Worm (Caenorhabditis elegans) whole organism, L4/young adult: ENCODE data around the gene W08F4.3.
"Not testable (repeated sequence)": the region's sequence is repeated elsewhere in the genome, so short reads cannot be mapped to it uniquely, and the experiment has no call there.

ENCODE experiments used
- W03F9.2 ChIP-seq: fragments of 150-350 bp; optimal IDR thresholded peaks from 2 replicates; lab custom pipeline; 2014; ENCODE audit warnings: missing biosample characterization, missing genetic modification characterization
- dao-5 ChIP-seq: sonication (generic microtip); optimal IDR thresholded peaks from 2 replicates; lab custom pipeline; 2016; ENCODE audit warnings: missing genotype, missing genetic modification characterization, moderate library complexity, missing compliant biosample characterization
- him-1 ChIP-seq: sonication (generic microtip); optimal IDR thresholded peaks from 2 replicates; lab custom pipeline; 2016; ENCODE audit warnings: missing genotype, missing genetic modification reagents, missing genetic modification characterization, missing compliant biosample characterization

The W08F4.3 gene

DNA sequence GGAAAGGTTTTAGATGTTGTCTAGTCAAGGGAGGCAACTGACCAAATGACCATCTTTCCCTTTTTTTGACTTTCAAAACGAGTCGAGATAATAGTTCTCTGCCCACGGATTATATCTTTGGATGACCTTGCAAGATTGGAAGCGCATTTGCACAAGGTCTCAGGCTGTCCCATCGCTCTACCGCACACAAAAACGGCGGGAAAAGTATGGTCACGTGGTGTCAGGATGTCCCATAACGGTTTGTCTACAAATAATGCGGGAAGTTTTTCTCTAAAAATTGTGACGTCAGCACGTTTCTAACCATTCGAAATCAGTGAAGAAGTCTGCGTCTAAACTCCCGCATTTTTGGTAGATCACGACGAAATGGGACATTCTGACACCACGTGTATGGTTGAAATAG lies 27.9 kb downstream of the W08F4.3 start, which contains the start of gene W04H10.6:
W04H10.6 (minus strand) TSS at position 101 of the 400 bp plus-strand sequence.
- TF ChIP-seq dao-5 (tag; lab: Kevin White, UChicago) (no peak), him-1 (tag; lab: Kevin White, UChicago) (no peak), W03F9.2 (tag; lab: Kevin White, UChicago) (no peak)

- TF ChIP-seq him-1 (tag; lab: Kevin White, UChicago) (no peak), W03F9.2 (tag; lab: Kevin White, UChicago) (no peak), dao-5 (tag; lab: Kevin White, UChicago) (no peak)
Observed at ce11 chrII:608757-609156, 28.4 kb downstream of the W08F4.3 start, which contains the start of gene W04H10.1. W04H10.1 (plus strand) TSS chrII:609057.

- not testable (repeated sequence) for TF ChIP-seq him-1, dao-5, W03F9.2 (tag; lab: Kevin White, UChicago)
Observed at ce11 chrII:612361-612760, 32.0 kb downstream of the W08F4.3 start, which contains the start of gene clec-118. clec-118 (minus strand) TSS chrII:612461.

ce11 chrII:614701-615100 lies 34.3 kb downstream of the W08F4.3 start:
- no peak for TF ChIP-seq W03F9.2 (tag; lab: Kevin White, UChicago)
- TF ChIP-seq dao-5 (tag; lab: Kevin White, UChicago): no peak

ce11 chrII:621141-621540 lies 40.7 kb downstream of the W08F4.3 start:
- no peak for TF ChIP-seq him-1 (tag; lab: Kevin White, UChicago)
- TF ChIP-seq W03F9.2 (tag; lab: Kevin White, UChicago): no peak
- no peak for TF ChIP-seq dao-5 (tag; lab: Kevin White, UChicago)

DNA sequence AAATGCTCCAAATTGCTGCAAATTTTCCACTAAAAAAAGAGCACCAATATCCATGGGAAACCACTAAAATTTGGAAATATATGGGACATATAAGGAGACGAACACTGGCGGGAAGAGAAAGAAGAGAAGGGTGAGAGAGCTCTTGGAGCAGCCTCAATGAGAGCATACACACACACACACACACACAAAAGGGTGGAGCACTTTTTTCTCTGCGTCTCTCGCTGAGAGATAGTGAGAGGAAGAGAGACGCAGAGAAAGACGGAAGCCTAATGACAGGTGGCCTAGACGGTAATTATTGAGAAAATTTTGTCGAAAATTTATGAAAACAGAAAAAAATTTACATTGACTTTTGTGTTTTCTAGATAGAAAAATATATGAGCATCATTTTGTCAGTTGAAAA lies 42.1 kb downstream of the W08F4.3 start:
- TF ChIP-seq dao-5 (tag; lab: Kevin White, UChicago): no peak
- TF ChIP-seq him-1 (tag; lab: Kevin White, UChicago): no peak
- no peak for TF ChIP-seq W03F9.2 (tag; lab: Kevin White, UChicago)

DNA sequence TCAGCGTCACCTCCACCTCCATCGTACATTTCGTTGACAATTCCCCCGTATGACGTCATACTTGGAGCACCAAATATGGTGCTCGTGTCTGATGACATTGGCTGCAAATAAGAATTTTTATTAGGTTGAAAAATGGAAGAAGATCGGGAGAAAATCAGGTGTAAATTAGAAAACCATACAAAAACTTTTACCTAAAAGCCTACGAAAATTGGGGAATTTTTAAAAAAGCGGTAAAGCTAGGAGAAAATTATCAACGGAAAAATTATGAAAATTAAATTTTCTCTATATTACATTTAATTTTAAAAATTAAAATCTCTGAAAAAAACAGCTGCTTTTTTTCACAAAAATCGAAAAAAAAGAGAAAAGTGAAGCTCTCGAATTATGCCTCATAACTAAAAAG lies 44.0 kb downstream of the W08F4.3 start, which contains the start of gene T04B8.5:
T04B8.5 (minus strand) TSS at position 101 of the 400 bp plus-strand sequence.
- TF ChIP-seq him-1 (tag; lab: Kevin White, UChicago): no peak
- TF ChIP-seq dao-5 (tag; lab: Kevin White, UChicago): no peak
- TF ChIP-seq W03F9.2 (tag; lab: Kevin White, UChicago): no peak

DNA sequence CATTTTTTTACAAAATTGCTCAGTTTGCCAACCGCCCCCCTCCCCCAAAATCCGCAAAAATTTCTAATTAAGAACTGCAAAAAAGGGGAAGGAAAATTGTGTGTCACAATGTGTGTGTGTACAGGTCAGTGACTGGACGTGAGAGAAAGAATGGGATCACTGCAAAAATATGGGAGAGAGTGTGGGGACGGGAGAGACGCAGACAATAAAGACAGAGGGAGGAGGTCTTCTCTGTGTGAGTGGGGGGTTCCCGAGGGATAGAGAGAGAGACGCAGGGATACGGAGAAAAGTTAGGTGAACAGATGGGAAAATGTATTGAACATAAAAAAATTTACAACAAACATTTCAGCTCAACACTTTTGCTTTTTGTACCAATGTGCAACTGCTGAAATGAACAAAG lies 45.5 kb downstream of the W08F4.3 start:
- TF ChIP-seq him-1 (tag; lab: Kevin White, UChicago): no peak
- TF ChIP-seq dao-5 (tag; lab: Kevin White, UChicago): no peak

ce11 chrII:627205-627604 lies 46.8 kb downstream of the W08F4.3 start, which contains the start of gene arrd-1:
arrd-1 (plus strand) TSS chrII:627505.
- TF ChIP-seq him-1 (tag; lab: Kevin White, UChicago) (no peak), dao-5 (tag; lab: Kevin White, UChicago) (no peak), W03F9.2 (tag; lab: Kevin White, UChicago) (no peak)

DNA sequence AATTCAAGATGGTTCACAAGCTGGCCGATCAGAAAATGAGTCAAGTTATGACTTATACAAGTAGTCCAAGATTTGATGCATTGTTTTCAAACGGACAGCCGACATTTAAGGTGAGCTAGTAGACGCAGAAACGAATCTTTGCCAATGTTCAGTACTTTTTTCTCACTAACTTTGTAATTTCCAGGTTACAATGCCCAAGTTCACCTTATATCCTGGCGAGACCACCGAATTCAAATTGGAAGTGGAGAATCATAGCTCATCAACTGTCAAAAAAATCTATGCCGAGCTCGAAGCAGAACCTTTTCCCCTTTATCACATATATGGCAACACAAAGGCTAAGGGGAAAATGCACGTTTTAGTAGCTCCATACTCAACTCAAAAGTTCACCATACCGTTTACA lies 47.5 kb downstream of the W08F4.3 start:
- TF ChIP-seq dao-5 (tag; lab: Kevin White, UChicago) (no peak), W03F9.2 (tag; lab: Kevin White, UChicago) (no peak), him-1 (tag; lab: Kevin White, UChicago) (no peak)
